Worm (Caenorhabditis elegans): ENCODE data around the gene mrps-18C.

- TF ChIP-seq ces-1 (GFP tag; optimal IDR thresholded peaks at IDR 0.05), result no peak
- TF ChIP-seq sem-2 (GFP tag; optimal IDR thresholded peaks at IDR 0.05), result no peak
- no peak for TF ChIP-seq unc-62 (GFP tag; optimal IDR thresholded peaks at IDR 0.05)
Observed at ce11 chrIII:4965271-4965670, 29.9 kb downstream of the mrps-18C start, which contains the start of gene nca-2.
